Worm (Caenorhabditis elegans) whole organism, late embryonic: ENCODE results near the gene spe-51.

Source experiments
- C08G9.2 ChIP-seq: sonication (generic microtip); optimal IDR thresholded peaks from 2 replicates; lab custom pipeline; 2016; ENCODE audit warnings: mild to moderate bottlenecking, missing genetic modification characterization, moderate library complexity, missing compliant biosample characterization
- C38D4.7 ChIP-seq: fragments of 200-800 bp; sonication (Bioruptor generic); optimal IDR thresholded peaks from 2 replicates; lab custom pipeline; 2018; ENCODE audit warnings: mild to moderate bottlenecking, missing genetic modification characterization, moderate library complexity, missing compliant biosample characterization
- K02D7.2 ChIP-seq: sonication (generic microtip); optimal IDR thresholded peaks from 2 replicates; lab custom pipeline; 2017; ENCODE audit warnings: mild to moderate bottlenecking, missing genetic modification characterization, missing compliant biosample characterization
- K09A11.1 ChIP-seq: sonication (generic microtip); optimal IDR thresholded peaks from 2 replicates; lab custom pipeline; 2017; ENCODE audit warnings: antibody characterized with exemption, mild to moderate bottlenecking, missing genetic modification characterization, missing compliant biosample characterization; ENCODE audit not compliant: insufficient read depth
- Y22D7AL.16 ChIP-seq: sonication (generic microtip); optimal IDR thresholded peaks from 2 replicates; lab custom pipeline; 2016; ENCODE audit warnings: missing genetic modification characterization, missing compliant biosample characterization
- ama-1 ChIP-seq: fragments of 150-350 bp; optimal IDR thresholded peaks from 2 replicates; lab custom pipeline; 2014
- ceh-14 ChIP-seq: sonication (generic microtip); optimal IDR thresholded peaks from 2 replicates; lab custom pipeline; 2016; ENCODE audit warnings: missing genotype, missing genetic modification characterization, missing compliant biosample characterization
- ceh-19 ChIP-seq: fragments of 200-800 bp; sonication (Bioruptor generic); optimal IDR thresholded peaks from 2 replicates; lab custom pipeline; 2018; ENCODE audit warnings: mild to moderate bottlenecking, missing genetic modification characterization, missing compliant biosample characterization
- ceh-2 ChIP-seq: sonication (generic microtip); optimal IDR thresholded peaks from 2 replicates; lab custom pipeline; 2016; ENCODE audit warnings: missing genotype, missing genetic modification characterization, missing compliant biosample characterization
- ceh-22 ChIP-seq: sonication (generic microtip); optimal IDR thresholded peaks from 2 replicates; lab custom pipeline; 2017; ENCODE audit warnings: missing biosample characterization, missing genetic modification characterization
- ceh-30 ChIP-seq: fragments of 150-350 bp; optimal IDR thresholded peaks from 2 replicates; lab custom pipeline; 2014; ENCODE audit warnings: missing biosample characterization, missing genetic modification characterization
- ceh-31 ChIP-seq: sonication (generic microtip); optimal IDR thresholded peaks from 2 replicates; lab custom pipeline; 2016; ENCODE audit warnings: missing genetic modification characterization, missing compliant biosample characterization
- ceh-45 ChIP-seq: fragments of 200-800 bp; sonication (Bioruptor generic); IDR thresholded peaks from 2 replicates; pipeline ENCODE4 v1.3.6; 2022; ENCODE audit warnings: missing genetic modification reagents, missing genetic modification characterization, missing compliant biosample characterization
- ceh-48 ChIP-seq: sonication (generic microtip); optimal IDR thresholded peaks from 2 replicates; lab custom pipeline; 2016; ENCODE audit warnings: missing genetic modification characterization, inconsistent platforms, missing compliant biosample characterization
- ceh-9 ChIP-seq: sonication (generic microtip); optimal IDR thresholded peaks from 2 replicates; lab custom pipeline; 2016; ENCODE audit warnings: mild to moderate bottlenecking, missing genetic modification characterization, inconsistent platforms, missing compliant biosample characterization
- dmd-4 ChIP-seq: sonication (generic microtip); optimal IDR thresholded peaks from 2 replicates; lab custom pipeline; 2016; ENCODE audit warnings: borderline replicate concordance, missing genetic modification characterization, missing compliant biosample characterization
- dve-1 ChIP-seq: sonication (generic microtip); optimal IDR thresholded peaks from 2 replicates; lab custom pipeline; 2017; ENCODE audit warnings: antibody characterized with exemption, mild to moderate bottlenecking, missing genetic modification characterization, missing compliant biosample characterization
- elt-2 ChIP-seq: sonication (generic microtip); optimal IDR thresholded peaks from 2 replicates; lab custom pipeline; 2016; ENCODE audit warnings: missing genetic modification reagents, missing genetic modification characterization, missing compliant biosample characterization
- eyg-1 ChIP-seq: sonication (generic microtip); optimal IDR thresholded peaks from 2 replicates; lab custom pipeline; 2016; ENCODE audit warnings: missing genotype, missing genetic modification characterization, missing compliant biosample characterization
- fax-1 ChIP-seq: sonication (generic microtip); optimal IDR thresholded peaks from 2 replicates; lab custom pipeline; 2016; ENCODE audit warnings: missing genotype, missing genetic modification characterization, missing compliant biosample characterization
- fkh-10 ChIP-seq: fragments of 150-350 bp; optimal IDR thresholded peaks from 2 replicates; lab custom pipeline; 2014; ENCODE audit warnings: missing biosample characterization, missing genetic modification reagents, missing genetic modification characterization
- fkh-6 ChIP-seq: sonication (generic microtip); optimal IDR thresholded peaks from 2 replicates; lab custom pipeline; 2016; ENCODE audit warnings: missing genetic modification characterization, missing compliant biosample characterization
- gmeb-2 ChIP-seq: sonication (generic microtip); optimal IDR thresholded peaks from 2 replicates; lab custom pipeline; 2016; ENCODE audit warnings: missing genetic modification characterization, inconsistent platforms, missing compliant biosample characterization
- hlh-13 ChIP-seq: fragments of 200-800 bp; sonication (Bioruptor generic); optimal IDR thresholded peaks from 2 replicates; lab custom pipeline; 2018; ENCODE audit warnings: mild to moderate bottlenecking, missing genetic modification characterization, missing compliant biosample characterization
- hlh-15 ChIP-seq: sonication (generic microtip); optimal IDR thresholded peaks from 2 replicates; lab custom pipeline; 2016; ENCODE audit warnings: missing genetic modification characterization, missing compliant biosample characterization
- hlh-6 ChIP-seq: sonication (generic microtip); optimal IDR thresholded peaks from 2 replicates; lab custom pipeline; 2016; ENCODE audit warnings: missing genotype, missing genetic modification characterization, missing compliant biosample characterization
- hlh-8 ChIP-seq: sonication (generic microtip); optimal IDR thresholded peaks from 2 replicates; lab custom pipeline; 2016; ENCODE audit warnings: missing genotype, missing genetic modification characterization, missing compliant biosample characterization
- lin-11 ChIP-seq: fragments of 200-800 bp; sonication (Bioruptor generic); optimal IDR thresholded peaks from 2 replicates; lab custom pipeline; 2018; ENCODE audit warnings: mild to moderate bottlenecking, missing genetic modification characterization, missing compliant biosample characterization
- madf-2 ChIP-seq: sonication (generic microtip); optimal IDR thresholded peaks from 2 replicates; lab custom pipeline; 2017; ENCODE audit warnings: missing genetic modification characterization, missing compliant biosample characterization
- mec-3 ChIP-seq: sonication (generic microtip); optimal IDR thresholded peaks from 2 replicates; lab custom pipeline; 2016; ENCODE audit warnings: borderline replicate concordance, missing genetic modification characterization, missing compliant biosample characterization
- nfya-1 ChIP-seq: sonication (generic microtip); optimal IDR thresholded peaks from 2 replicates; lab custom pipeline; 2017; ENCODE audit warnings: missing genetic modification characterization, mild to moderate bottlenecking, missing compliant biosample characterization, antibody characterized with exemption, moderate library complexity
- nhr-11 ChIP-seq: fragments of 150-350 bp; optimal IDR thresholded peaks from 2 replicates; lab custom pipeline; 2014; ENCODE audit warnings: missing biosample characterization, missing genetic modification characterization
- nhr-232 ChIP-seq: sonication (generic microtip); optimal IDR thresholded peaks from 2 replicates; lab custom pipeline; 2016; ENCODE audit warnings: missing genetic modification characterization, missing compliant biosample characterization
- pag-3 ChIP-seq: sonication (generic microtip); optimal IDR thresholded peaks from 2 replicates; lab custom pipeline; 2016; ENCODE audit warnings: missing compliant biosample characterization, missing genetic modification characterization, borderline replicate concordance
- pat-9 ChIP-seq: fragments of 200-800 bp; sonication (Bioruptor generic); optimal IDR thresholded peaks from 2 replicates; lab custom pipeline; 2018; ENCODE audit warnings: mild to moderate bottlenecking, missing genetic modification characterization, moderate library complexity, missing compliant biosample characterization
- pax-1 ChIP-seq: fragments of 150-350 bp; optimal IDR thresholded peaks from 2 replicates; lab custom pipeline; 2014; ENCODE audit warnings: missing biosample characterization, missing genetic modification characterization
- pha-2 ChIP-seq: sonication (generic microtip); optimal IDR thresholded peaks from 2 replicates; lab custom pipeline; 2017; ENCODE audit warnings: mild to moderate bottlenecking, missing genetic modification characterization, missing compliant biosample characterization
- pha-4 ChIP-seq: fragments of 150-350 bp; optimal IDR thresholded peaks from 2 replicates; lab custom pipeline; 2018; ENCODE audit warnings: missing biosample characterization, missing genetic modification reagents, missing genetic modification characterization
- pqm-1 ChIP-seq: sonication (generic microtip); optimal IDR thresholded peaks from 2 replicates; lab custom pipeline; 2016; ENCODE audit warnings: missing genetic modification characterization, missing compliant biosample characterization
- sdc-2 ChIP-seq: sonication (generic microtip); optimal IDR thresholded peaks from 2 replicates; lab custom pipeline; 2016; ENCODE audit warnings: missing genotype, missing genetic modification characterization, missing compliant biosample characterization
- syd-9 ChIP-seq: sonication (generic microtip); optimal IDR thresholded peaks from 2 replicates; lab custom pipeline; 2016; ENCODE audit warnings: mild to moderate bottlenecking, missing genetic modification characterization, moderate library complexity, missing compliant biosample characterization
- tbx-2 ChIP-seq: sonication (generic microtip); optimal IDR thresholded peaks from 2 replicates; lab custom pipeline; 2016; ENCODE audit warnings: missing genetic modification characterization, missing compliant biosample characterization
- tbx-7 ChIP-seq: sonication (generic microtip); optimal IDR thresholded peaks from 2 replicates; lab custom pipeline; 2016; ENCODE audit warnings: missing genotype, missing genetic modification characterization, missing compliant biosample characterization
- ttx-3 ChIP-seq: sonication (generic microtip); optimal IDR thresholded peaks from 2 replicates; lab custom pipeline; 2016; ENCODE audit warnings: missing genetic modification reagents, missing genetic modification characterization, missing compliant biosample characterization
- unc-3 ChIP-seq, 2 experiments: fragments of 200-800 bp in 1 of 2; sonication (Bioruptor generic) in 1 of 2; sonication (generic microtip) in 1 of 2; conservative IDR thresholded peaks in 1 of 2; optimal IDR thresholded peaks in 1 of 2; 2 replicates each; pipeline versions ENCODE4 v1.3.6 to Lab custom; 2016 to 2022; ENCODE audit warnings: missing compliant biosample characterization in 2 of 2, missing genetic modification characterization in 2 of 2, missing genetic modification reagents in 1 of 2
- unc-42 ChIP-seq: sonication (generic microtip); optimal IDR thresholded peaks from 2 replicates; lab custom pipeline; 2016; ENCODE audit warnings: missing genotype, missing genetic modification characterization, missing compliant biosample characterization
- unc-55 ChIP-seq: sonication (generic microtip); optimal IDR thresholded peaks from 2 replicates; lab custom pipeline; 2017; ENCODE audit warnings: missing biosample characterization, missing genetic modification reagents, missing genetic modification characterization
- unc-86 ChIP-seq: sonication (generic microtip); optimal IDR thresholded peaks from 2 replicates; lab custom pipeline; 2016; ENCODE audit warnings: missing genetic modification characterization, missing compliant biosample characterization
- zip-5 ChIP-seq: sonication (generic microtip); optimal IDR thresholded peaks from 2 replicates; lab custom pipeline; 2016; ENCODE audit warnings: missing genetic modification characterization, missing compliant biosample characterization
- ztf-16 ChIP-seq: sonication (generic microtip); optimal IDR thresholded peaks from 2 replicates; lab custom pipeline; 2017; ENCODE audit warnings: missing genetic modification characterization, missing compliant biosample characterization

spe-51 gene

DNA sequence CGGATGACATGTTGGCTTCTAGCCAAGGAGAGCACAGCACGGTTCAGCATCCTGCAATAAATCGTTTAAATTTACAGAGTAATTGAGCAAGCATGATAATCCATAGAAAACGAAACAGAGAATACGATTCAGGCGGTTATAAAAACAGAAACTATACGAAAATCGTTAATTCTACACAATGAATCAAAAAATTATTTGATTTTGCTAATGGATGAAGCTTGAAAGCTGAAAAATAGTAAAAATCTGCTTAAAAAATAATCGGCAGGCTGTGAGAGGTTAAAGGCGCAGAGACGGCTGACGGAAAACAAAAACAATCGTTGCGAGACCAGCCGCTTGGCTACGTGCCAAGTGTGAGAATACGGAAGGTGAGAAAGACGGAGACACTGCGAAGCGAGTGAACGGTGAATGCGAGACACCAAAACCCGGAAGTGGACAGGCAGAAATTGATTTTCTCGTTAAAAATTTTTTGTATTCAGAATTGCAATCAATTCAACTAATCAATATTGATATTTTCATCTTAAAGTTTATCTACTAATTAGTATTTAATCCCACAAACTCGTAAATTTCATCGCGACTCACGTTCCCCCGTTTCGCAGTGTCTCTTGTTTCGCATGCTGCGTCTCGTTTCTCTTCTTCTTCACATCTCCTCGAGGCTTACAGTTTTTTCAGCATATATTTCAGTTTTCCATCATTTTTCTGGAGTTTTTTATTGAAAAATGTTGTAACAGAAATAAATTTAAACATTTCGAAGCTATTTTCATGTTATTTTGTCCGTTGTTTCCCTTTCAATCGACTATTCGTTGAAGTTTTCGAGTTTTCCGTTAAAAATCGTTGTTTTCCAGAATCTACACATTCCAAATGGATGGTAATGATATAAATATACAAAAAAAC is 32.2 kb upstream of the spe-51 start, which contains the start of the genes F29B9.11 and jmjd-1.2:
Gene F29B9.11 (minus strand): TSS at position 51 of the 891 bp plus-strand sequence.
Gene jmjd-1.2 (plus strand): TSS at position 841 of the 891 bp plus-strand sequence.
- peak; percentile 8 for TF ChIP-seq ceh-9 (tag; lab: Kevin White, UChicago)
- peak; percentile 75 for TF ChIP-seq sdc-2 (tag; lab: Kevin White, UChicago)
- TF ChIP-seq ceh-22 (tag; lab: Kevin White, UChicago): no peak
- peak; percentile 23 for TF ChIP-seq pat-9 (tag; lab: Kevin White, UChicago)
- TF ChIP-seq lin-11: peak; percentile 10
- TF ChIP-seq C38D4.7 (GFP tag; lab: Kevin White, UChicago): peak; percentile 14
- TF ChIP-seq syd-9 (tag; lab: Kevin White, UChicago): peak; percentile 90
- peak; percentile 99 for TF ChIP-seq ceh-2
- no peak for TF ChIP-seq pha-4 (tag; lab: Kevin White, UChicago)
- no peak for TF ChIP-seq K02D7.2 (tag; lab: Kevin White, UChicago)
- TF ChIP-seq tbx-2 (tag; lab: Kevin White, UChicago): peak; percentile 99
- peak; percentile 25 for TF ChIP-seq ceh-30 (tag; lab: Kevin White, UChicago)
- TF ChIP-seq nfya-1: peak; percentile 59
- TF ChIP-seq unc-55: peak; percentile 65
- no peak for TF ChIP-seq ama-1 (lab: Kevin White, UChicago)
- TF ChIP-seq ceh-48 (tag; lab: Kevin White, UChicago): no peak
- TF ChIP-seq zip-5 (tag; lab: Kevin White, UChicago): peak; percentile 99
- TF ChIP-seq unc-86: peak; percentile 83
- TF ChIP-seq hlh-15: peak; percentile 70
- peak; percentile 95 for TF ChIP-seq fax-1 (tag; lab: Kevin White, UChicago)
- peak; percentile 73 for TF ChIP-seq hlh-6 (tag; lab: Kevin White, UChicago)
- TF ChIP-seq dve-1 (tag; lab: Kevin White, UChicago): peak; percentile 39
- peak; percentile 9 for TF ChIP-seq Y22D7AL.16 (tag; lab: Kevin White, UChicago)
- TF ChIP-seq ceh-19: peak; percentile 61
- TF ChIP-seq pax-1: peak; percentile 33
- no peak for TF ChIP-seq nhr-11 (tag; lab: Kevin White, UChicago)
- TF ChIP-seq madf-2 (tag; lab: Kevin White, UChicago): peak; percentile 58
- peak; percentile 71 for TF ChIP-seq ttx-3 (tag; lab: Kevin White, UChicago)
- no peak for TF ChIP-seq unc-3 (GFP tag; conservative IDR thresholded peaks at IDR 0.05; lab: Robert Waterston, UW)
- peak; percentile 72 for TF ChIP-seq unc-3 (tag; optimal IDR thresholded peaks at IDR 0.05; lab: Kevin White, UChicago)
- TF ChIP-seq pqm-1: peak; percentile 92
- no peak for TF ChIP-seq fkh-10 (GFP tag; lab: Kevin White, UChicago)
- peak; percentile 100 for TF ChIP-seq ceh-31 (tag; lab: Kevin White, UChicago)
- peak; percentile 88 for TF ChIP-seq pag-3 (tag; lab: Kevin White, UChicago)
- peak; percentile 91 for TF ChIP-seq elt-2 (tag; lab: Kevin White, UChicago)
- TF ChIP-seq C08G9.2 (tag; lab: Kevin White, UChicago): peak; percentile 99
- peak; percentile 49 for TF ChIP-seq gmeb-2
- no peak for TF ChIP-seq nhr-232 (tag; lab: Kevin White, UChicago)
- TF ChIP-seq K09A11.1 (tag; lab: Kevin White, UChicago): no peak
- TF ChIP-seq eyg-1: peak; percentile 76
- TF ChIP-seq ceh-45: 0 out of 2 replicates have a peak, but pooled peaks have one; percentile 57
- TF ChIP-seq ceh-14 (tag; lab: Kevin White, UChicago): peak; percentile 95
- TF ChIP-seq fkh-6 (tag; lab: Kevin White, UChicago): peak; percentile 79
- peak; percentile 82 for TF ChIP-seq mec-3
- TF ChIP-seq ztf-16: peak; percentile 72
- TF ChIP-seq unc-42 (tag; lab: Kevin White, UChicago): peak; percentile 83
- TF ChIP-seq dmd-4 (tag; lab: Kevin White, UChicago): peak; percentile 24
- peak; percentile 99 for TF ChIP-seq tbx-7 (tag; lab: Kevin White, UChicago)
- peak; percentile 83 for TF ChIP-seq pha-2 (tag; lab: Kevin White, UChicago)
- peak; percentile 23 for TF ChIP-seq hlh-13 (GFP tag; lab: Kevin White, UChicago)
- peak; percentile 94 for TF ChIP-seq hlh-8 (tag; lab: Kevin White, UChicago)
